Worm (Caenorhabditis elegans) whole organism, L1 larva: Measurements from ENCODE around the gene ZK686.2.

Source experiments
- ama-1 ChIP-seq: fragments of 150-350 bp; optimal IDR thresholded peaks from 2 replicates; lab custom pipeline; 2014
- mab-9 ChIP-seq: fragments of 200-800 bp; sonication (Bioruptor generic); IDR thresholded peaks from 2 replicates; pipeline ENCODE4 v1.3.6; 2022; ENCODE audit warnings: missing genetic modification reagents, missing genetic modification characterization, missing compliant biosample characterization
- unc-86 ChIP-seq: sonication (generic microtip); optimal IDR thresholded peaks from 2 replicates; lab custom pipeline; 2016; ENCODE audit warnings: missing genetic modification characterization, missing compliant biosample characterization

- TF ChIP-seq mab-9 (GFP tag; lab: Robert Waterston, UW) (no peak), ama-1 (lab: Kevin White, UChicago) (peak; percentile 25), unc-86 (tag; lab: Kevin White, UChicago) (peak; percentile 27)
These were observed 42.9 kb downstream of the ZK686.2 start for ce11 chrIII:7722999-7723398.
